Fruit fly (Drosophila melanogaster) whole organism, embryonic: Measurements from ENCODE around the gene CG45049.
A peak's percentile ranks its signal among the peaks of the same experiment; 100 is the strongest.

Experiments used
- Abd-B ChIP-seq: fragments of 200-800 bp; sonication (Bioruptor generic); optimal IDR thresholded peaks from 2 replicates; lab custom pipeline; 2018; ENCODE audit warnings: missing biosample characterization, mild to moderate bottlenecking, missing genetic modification characterization, moderate library complexity
- CG10209 ChIP-seq: fragments of 200-800 bp; sonication (Bioruptor generic); optimal IDR thresholded peaks from 3 replicates; lab custom pipeline; 2017; ENCODE audit warnings: missing biosample characterization, mild to moderate bottlenecking, missing genetic modification characterization, missing genetic modification reagents
- CG10267 ChIP-seq: fragments of 200-800 bp; sonication (Bioruptor generic); optimal IDR thresholded peaks from 2 replicates; lab custom pipeline; 2018; ENCODE audit warnings: missing biosample characterization, mild to moderate bottlenecking, missing genetic modification characterization, moderate library complexity
- CG13894 ChIP-seq: fragments of 200-800 bp; sonication (Bioruptor generic); optimal IDR thresholded peaks from 3 replicates; lab custom pipeline; 2018; ENCODE audit warnings: missing biosample characterization, mild to moderate bottlenecking, missing genetic modification characterization, moderate library complexity
- CG14710 ChIP-seq: fragments of 200-800 bp; sonication (Bioruptor generic); optimal IDR thresholded peaks from 3 replicates; lab custom pipeline; 2019; ENCODE audit warnings: missing biosample characterization, mild to moderate bottlenecking, missing genetic modification characterization, moderate library complexity
- CG14860 ChIP-seq: fragments of 200-800 bp; sonication (Bioruptor generic); IDR thresholded peaks from 3 replicates; pipeline ENCODE4 v1.3.6; 2022; ENCODE audit warnings: missing biosample characterization, missing genetic modification characterization; ENCODE audit not compliant: partially characterized antibody
- CG15479 ChIP-seq: fragments of 200-800 bp; sonication (Bioruptor generic); optimal IDR thresholded peaks from 3 replicates; lab custom pipeline; 2019; ENCODE audit warnings: missing biosample characterization, mild to moderate bottlenecking, missing genetic modification characterization, moderate library complexity
- CG18011 ChIP-seq: fragments of 200-800 bp; sonication (Bioruptor generic); optimal IDR thresholded peaks from 2 replicates; lab custom pipeline; 2017; ENCODE audit warnings: missing biosample characterization, missing genetic modification characterization, mild to moderate bottlenecking, moderate library complexity, missing genotype
- CG18476 ChIP-seq: fragments of 200-800 bp; sonication (Bioruptor generic); optimal IDR thresholded peaks from 2 replicates; lab custom pipeline; 2016; ENCODE audit warnings: missing biosample characterization, mild to moderate bottlenecking, missing genetic modification characterization
- CG2120 ChIP-seq: fragments of 200-800 bp; sonication (Bioruptor generic); optimal IDR thresholded peaks from 3 replicates; lab custom pipeline; 2016; ENCODE audit warnings: missing biosample characterization, missing genetic modification characterization
- CG2712 ChIP-seq: fragments of 200-800 bp; optimal IDR thresholded peaks from 3 replicates; lab custom pipeline; 2019; ENCODE audit warnings: missing biosample characterization, mild to moderate bottlenecking, missing genetic modification characterization, moderate library complexity
- CG2889 ChIP-seq: fragments of 200-800 bp; sonication (Bioruptor generic); IDR thresholded peaks from 3 replicates; pipeline ENCODE4 v1.3.6; 2022; ENCODE audit warnings: missing biosample characterization, missing genetic modification characterization
- CG30020 ChIP-seq: fragments of 200-800 bp; optimal IDR thresholded peaks from 2 replicates; lab custom pipeline; 2019; ENCODE audit warnings: missing biosample characterization, mild to moderate bottlenecking, missing genetic modification characterization, moderate library complexity
- CG34376 ChIP-seq: fragments of 200-800 bp; sonication (Bioruptor generic); optimal IDR thresholded peaks from 2 replicates; lab custom pipeline; 2018; ENCODE audit warnings: missing biosample characterization, mild to moderate bottlenecking, missing genetic modification characterization
- CG42726 ChIP-seq: fragments of 200-800 bp; sonication (Bioruptor generic); IDR thresholded peaks from 2 replicates; pipeline ENCODE4 v1.3.6; 2022; ENCODE audit warnings: missing biosample characterization, missing genetic modification characterization; ENCODE audit not compliant: partially characterized antibody
- CG4360 ChIP-seq: fragments of 200-800 bp; sonication (Bioruptor generic); IDR thresholded peaks from 2 replicates; pipeline ENCODE4 v1.3.6; 2022; ENCODE audit warnings: missing biosample characterization, missing genetic modification characterization
- CG4617 ChIP-seq: fragments of 200-800 bp; sonication (Bioruptor generic); optimal IDR thresholded peaks from 3 replicates; lab custom pipeline; 2016; ENCODE audit warnings: missing biosample characterization, missing genetic modification characterization, borderline replicate concordance
- CG8478 ChIP-seq: fragments of >200 bp; optimal IDR thresholded peaks from 2 replicates; lab custom pipeline; 2018
- CG9215 ChIP-seq: fragments of 200-800 bp; sonication (Bioruptor generic); IDR thresholded peaks from 2 replicates; pipeline ENCODE4 v1.3.6; 2022; ENCODE audit warnings: missing biosample characterization, missing genetic modification characterization
- Drgx ChIP-seq: fragments of 200-800 bp; sonication (Bioruptor generic); IDR thresholded peaks from 2 replicates; pipeline ENCODE4 v1.3.6; 2022; ENCODE audit warnings: missing biosample characterization, missing genetic modification characterization
- ERR ChIP-seq: fragments of 200-800 bp; sonication (Bioruptor generic); optimal IDR thresholded peaks from 2 replicates; lab custom pipeline; 2016; ENCODE audit warnings: missing biosample characterization, missing genetic modification characterization
- Eip74EF ChIP-seq, 2 experiments: fragments of 200-800 bp in 1 of 2; fragments of >200 bp in 1 of 2; sonication (Bioruptor generic) in 1 of 2; optimal IDR thresholded peaks; 2 replicates each; lab custom pipeline; 2017 to 2019; ENCODE audit warnings: missing biosample characterization in 2 of 2, missing genetic modification characterization in 2 of 2, mild to moderate bottlenecking in 1 of 2, moderate library complexity in 1 of 2
- Ets65A ChIP-seq: fragments of 200-800 bp; sonication (Bioruptor generic); peaks from one replicate; lab custom pipeline; 2016; ENCODE audit warnings: missing biosample characterization, missing genetic modification characterization
- HLHmδ ChIP-seq: fragments of 200-800 bp; sonication (Bioruptor generic); optimal IDR thresholded peaks from 2 replicates; lab custom pipeline; 2018; ENCODE audit warnings: missing biosample characterization, mild to moderate bottlenecking, missing genetic modification characterization, moderate library complexity
- MBD-R2 ChIP-seq: fragments of 200-800 bp; sonication (Bioruptor generic); IDR thresholded peaks from 2 replicates; pipeline ENCODE4 v1.3.6; 2022; ENCODE audit warnings: missing biosample characterization, missing genetic modification characterization
- Mrtf ChIP-seq: fragments of 200-800 bp; sonication (Bioruptor generic); IDR thresholded peaks from 3 replicates; pipeline ENCODE4 v1.3.6; 2022; ENCODE audit warnings: missing biosample characterization, missing genetic modification characterization
- PHDP ChIP-seq: fragments of 200-800 bp; sonication (Bioruptor generic); optimal IDR thresholded peaks from 3 replicates; lab custom pipeline; 2018; ENCODE audit warnings: missing biosample characterization, mild to moderate bottlenecking, missing genetic modification characterization, moderate library complexity
- Sox100B ChIP-seq: fragments of 200-800 bp; sonication (Bioruptor generic); optimal IDR thresholded peaks from 3 replicates; lab custom pipeline; 2018; ENCODE audit warnings: missing biosample characterization, mild to moderate bottlenecking, missing genetic modification characterization
- Sry-β ChIP-seq: fragments of 200-800 bp; sonication (Bioruptor generic); optimal IDR thresholded peaks from 2 replicates; lab custom pipeline; 2018; ENCODE audit warnings: missing biosample characterization, mild to moderate bottlenecking, missing genetic modification characterization, moderate library complexity
- aop ChIP-seq: fragments of 200-800 bp; sonication (Bioruptor generic); IDR thresholded peaks from 2 replicates; pipeline ENCODE4 v1.3.6; 2022; ENCODE audit warnings: missing biosample characterization, missing genetic modification characterization
- ap ChIP-seq: fragments of 200-800 bp; sonication (Bioruptor generic); IDR thresholded peaks from 2 replicates; pipeline ENCODE4 v1.3.6; 2022; ENCODE audit warnings: missing biosample characterization, missing genetic modification characterization
- ash1 ChIP-seq: fragments of 200-800 bp; sonication (Bioruptor generic); optimal IDR thresholded peaks from 2 replicates; lab custom pipeline; 2018; ENCODE audit warnings: missing biosample characterization, mild to moderate bottlenecking, missing genetic modification characterization
- bigmax ChIP-seq: fragments of 200-800 bp; sonication (Bioruptor generic); optimal IDR thresholded peaks from 2 replicates; lab custom pipeline; 2018; ENCODE audit warnings: missing biosample characterization, mild to moderate bottlenecking, missing genetic modification characterization
- fd64A ChIP-seq: fragments of 200-800 bp; sonication (Bioruptor generic); optimal IDR thresholded peaks from 3 replicates; lab custom pipeline; 2018; ENCODE audit warnings: missing biosample characterization, mild to moderate bottlenecking, missing genetic modification characterization
- gem ChIP-seq: fragments of 200-800 bp; sonication (Bioruptor generic); optimal IDR thresholded peaks from 2 replicates; lab custom pipeline; 2019; ENCODE audit warnings: missing biosample characterization, mild to moderate bottlenecking, missing genetic modification characterization, moderate library complexity
- gsb-n ChIP-seq: fragments of 200-800 bp; sonication (Bioruptor generic); optimal IDR thresholded peaks from 3 replicates; lab custom pipeline; 2018; ENCODE audit warnings: missing biosample characterization, mild to moderate bottlenecking, missing genetic modification characterization
- ham ChIP-seq: fragments of 200-800 bp; sonication (Bioruptor generic); IDR thresholded peaks from 2 replicates; pipeline ENCODE4 v1.3.6; 2022; ENCODE audit warnings: missing biosample characterization, missing genetic modification characterization
- jigr1 ChIP-seq: fragments of 200-800 bp; sonication (Bioruptor generic); IDR thresholded peaks from 3 replicates; pipeline ENCODE4 v1.3.6; 2022; ENCODE audit warnings: missing biosample characterization, missing genetic modification characterization
- jing ChIP-seq: fragments of 200-800 bp; sonication (Bioruptor generic); optimal IDR thresholded peaks from 2 replicates; lab custom pipeline; 2018; ENCODE audit warnings: missing biosample characterization, mild to moderate bottlenecking, missing genetic modification characterization
- jumu ChIP-seq: fragments of 200-800 bp; sonication (Bioruptor generic); optimal IDR thresholded peaks from 3 replicates; lab custom pipeline; 2016; ENCODE audit warnings: missing biosample characterization, missing genetic modification characterization
- peb ChIP-seq: fragments of 200-800 bp; sonication (Bioruptor generic); IDR thresholded peaks from 2 replicates; pipeline ENCODE4 v1.3.6; 2022; ENCODE audit warnings: missing biosample characterization, missing genetic modification characterization
- phol ChIP-seq: fragments of 200-800 bp; sonication (Bioruptor generic); optimal IDR thresholded peaks from 3 replicates; lab custom pipeline; 2018; ENCODE audit warnings: missing biosample characterization, mild to moderate bottlenecking, missing genetic modification characterization, moderate library complexity
- pita ChIP-seq: fragments of 200-800 bp; sonication (Bioruptor generic); optimal IDR thresholded peaks from 2 replicates; lab custom pipeline; 2017; ENCODE audit warnings: missing biosample characterization, mild to moderate bottlenecking, missing genetic modification characterization
- run ChIP-seq: fragments of 200-800 bp; sonication (Bioruptor generic); optimal IDR thresholded peaks from 3 replicates; lab custom pipeline; 2018; ENCODE audit warnings: missing biosample characterization, mild to moderate bottlenecking, missing genetic modification characterization
- so ChIP-seq: fragments of 200-800 bp; sonication (Bioruptor generic); IDR thresholded peaks from 3 replicates; pipeline ENCODE4 v1.3.6; 2022; ENCODE audit warnings: missing biosample characterization, missing genetic modification characterization
- tin ChIP-seq: fragments of 200-800 bp; sonication (Bioruptor generic); optimal IDR thresholded peaks from 3 replicates; lab custom pipeline; 2016; ENCODE audit warnings: missing biosample characterization, missing genetic modification characterization
- tio ChIP-seq: fragments of 200-800 bp; sonication (Bioruptor generic); optimal IDR thresholded peaks from 2 replicates; lab custom pipeline; 2017; ENCODE audit warnings: missing biosample characterization, missing genetic modification characterization, inconsistent platforms
- ttk ChIP-seq: fragments of 200-800 bp; sonication (Bioruptor generic); IDR thresholded peaks from 2 replicates; pipeline ENCODE4 v2.1.2; 2022; ENCODE audit warnings: missing biosample characterization, missing genetic modification characterization
- wdn ChIP-seq: fragments of 200-800 bp; sonication (Bioruptor generic); IDR thresholded peaks from 2 replicates; pipeline ENCODE4 v1.3.6; 2022; ENCODE audit warnings: missing biosample characterization, missing genetic modification characterization
- zen2 ChIP-seq: fragments of 200-800 bp; sonication (Bioruptor generic); IDR thresholded peaks from 3 replicates; pipeline ENCODE4 v1.3.6; 2022; ENCODE audit warnings: missing biosample characterization, missing genetic modification characterization; ENCODE audit not compliant: partially characterized antibody
- zfh2 ChIP-seq: fragments of 200-800 bp; sonication (Bioruptor generic); optimal IDR thresholded peaks from 2 replicates; lab custom pipeline; 2016; ENCODE audit warnings: missing biosample characterization, missing genetic modification characterization

The CG45049 gene

DNA sequence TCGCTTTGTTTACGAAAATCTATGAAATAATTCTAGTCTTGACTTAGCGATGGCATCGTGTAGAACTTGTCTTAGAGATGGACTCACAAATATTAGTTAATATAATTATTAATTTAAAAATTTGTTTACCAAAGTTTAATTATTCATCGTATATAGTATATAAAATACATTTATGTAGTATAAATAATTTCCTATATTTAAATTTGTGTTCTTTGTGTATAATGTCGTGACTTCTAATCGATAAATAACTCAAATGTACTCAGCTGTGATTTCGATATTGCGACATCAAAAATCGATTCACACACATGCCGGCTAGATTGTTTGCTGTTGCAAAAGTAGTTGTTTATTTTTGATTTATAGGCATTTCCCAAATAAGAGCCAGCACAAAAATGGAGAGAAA is 36.5 kb upstream of the CG45049 start, which contains the start of the genes wfs1 and Nup133 (continued):
- TF ChIP-seq Abd-B (peak; percentile 68), CG15479 (GFP tag; lab: Kevin White, UChicago) (peak; percentile 86), jumu (GFP tag; lab: Kevin White, UChicago) (no peak), CG2120 (GFP tag; lab: Kevin White, UChicago) (peak; percentile 53), CG13894 (no peak), jigr1 (GFP tag; lab: Robert Waterston, UW) (no peak), ttk (GFP tag; lab: Robert Waterston, UW) (peak; percentile 53), tin (peak; percentile 70), so (no peak), Ets65A (GFP tag; lab: Kevin White, UChicago) (no peak), Mrtf (GFP tag; lab: Robert Waterston, UW) (no peak), CG4617 (GFP tag; lab: Kevin White, UChicago) (peak; percentile 64), bigmax (GFP tag; lab: Kevin White, UChicago) (no peak), CG10267 (tag; lab: Kevin White, UChicago) (peak; percentile 87), tio (GFP tag; lab: Kevin White, UChicago) (no peak), CG2889 (GFP tag; lab: Robert Waterston, UW) (no peak), jing (GFP tag; lab: Kevin White, UChicago) (no peak), peb (no peak), ham (GFP tag; lab: Robert Waterston, UW) (no peak), CG18011 (no peak), gsb-n (tag; lab: Kevin White, UChicago) (peak; percentile 78), MBD-R2 (GFP tag; lab: Robert Waterston, UW) (peak; percentile 88), ap (no peak), Sry-β (GFP tag; lab: Kevin White, UChicago) (no peak), zfh2 (GFP tag; lab: Kevin White, UChicago) (peak; percentile 28), CG18476 (GFP tag; lab: Kevin White, UChicago) (no peak), pita (GFP tag; lab: Kevin White, UChicago) (no peak), wdn (GFP tag; lab: Robert Waterston, UW) (peak; percentile 26; the same call in 1 of the 2 replicates), aop (GFP tag; lab: Robert Waterston, UW) (no peak), CG4360 (GFP tag; lab: Robert Waterston, UW) (no peak), run (tag; lab: Kevin White, UChicago) (peak; percentile 35), Drgx (GFP tag; lab: Robert Waterston, UW) (no peak; the same call in 1 of the 2 replicates), PHDP (tag; lab: Kevin White, UChicago) (no peak), ERR (no peak), CG8478 (no peak), CG34376 (GFP tag; lab: Kevin White, UChicago) (peak; percentile 25), CG2712 (tag; lab: Kevin White, UChicago) (peak; percentile 92), ash1 (GFP tag; lab: Kevin White, UChicago) (no peak), CG9215 (GFP tag; lab: Robert Waterston, UW) (peak; percentile 64), CG30020 (tag; lab: Kevin White, UChicago) (no peak), CG42726 (GFP tag; lab: Robert Waterston, UW) (no peak), Eip74EF (GFP tag; optimal IDR thresholded peaks at IDR 0.05; lab: Kevin White, UChicago) (no peak), zen2 (peak; percentile 58; the same call in 1 of the 3 replicates), phol (peak; percentile 87), HLHmδ (GFP tag; lab: Kevin White, UChicago) (no peak), fd64A (GFP tag; lab: Kevin White, UChicago) (no peak), Sox100B (GFP tag; lab: Kevin White, UChicago) (no peak), gem (tag; lab: Kevin White, UChicago) (peak; percentile 94), CG14860 (GFP tag; lab: Robert Waterston, UW) (peak; percentile 84), CG10209 (GFP tag; lab: Kevin White, UChicago) (peak; percentile 73), CG14710 (tag; lab: Kevin White, UChicago) (peak; percentile 93)
